Fruit fly (Drosophila melanogaster) whole organism, embryonic: ENCODE measurements around the gene Blm.

Source experiments
- Ada2b ChIP-seq: fragments of 200-800 bp; sonication (Bioruptor generic); IDR thresholded peaks from 2 replicates; pipeline ENCODE4 v1.3.6; 2022; ENCODE audit warnings: missing biosample characterization, missing genetic modification characterization
- Adf1 ChIP-seq: fragments of 200-800 bp; sonication (Bioruptor generic); IDR thresholded peaks from 2 replicates; pipeline ENCODE4 v1.3.6; 2022; ENCODE audit warnings: missing biosample characterization, missing genetic modification characterization
- Aef1 ChIP-seq: fragments of 200-800 bp; sonication (Bioruptor generic); IDR thresholded peaks from 3 replicates; pipeline ENCODE4 v1.3.6; 2022; ENCODE audit warnings: missing biosample characterization, missing genetic modification characterization
- CG10543 ChIP-seq: fragments of 200-800 bp; sonication (Bioruptor generic); optimal IDR thresholded peaks from 3 replicates; lab custom pipeline; 2017; ENCODE audit warnings: missing biosample characterization, mild to moderate bottlenecking, missing genetic modification characterization, moderate library complexity
- CG10959 ChIP-seq: fragments of 200-800 bp; sonication (Bioruptor generic); IDR thresholded peaks from 2 replicates; pipeline ENCODE4 v1.3.6; 2022; ENCODE audit warnings: missing biosample characterization, missing genetic modification characterization
- CG11723 ChIP-seq: fragments of 200-800 bp; sonication (Bioruptor generic); optimal IDR thresholded peaks from 2 replicates; lab custom pipeline; 2017; ENCODE audit warnings: missing biosample characterization, mild to moderate bottlenecking, missing genetic modification characterization
- CG12155 ChIP-seq: fragments of 200-800 bp; sonication (Bioruptor generic); optimal IDR thresholded peaks from 3 replicates; lab custom pipeline; 2016; ENCODE audit warnings: missing biosample characterization, missing genetic modification characterization
- CG12299 ChIP-seq: fragments of 200-800 bp; sonication (Bioruptor generic); optimal IDR thresholded peaks from 2 replicates; lab custom pipeline; 2018; ENCODE audit warnings: missing biosample characterization, mild to moderate bottlenecking, missing genetic modification characterization
- CG12942 ChIP-seq: fragments of 200-800 bp; sonication (Bioruptor generic); optimal IDR thresholded peaks from 3 replicates; lab custom pipeline; 2016; ENCODE audit warnings: missing biosample characterization, missing genetic modification characterization
- CG13123 ChIP-seq: fragments of 200-800 bp; sonication (Bioruptor generic); optimal IDR thresholded peaks from 2 replicates; lab custom pipeline; 2016; ENCODE audit warnings: missing biosample characterization, missing genetic modification characterization
- CG13296 ChIP-seq: fragments of 200-800 bp; sonication (Bioruptor generic); optimal IDR thresholded peaks from 3 replicates; lab custom pipeline; 2018; ENCODE audit warnings: missing biosample characterization, mild to moderate bottlenecking, missing genetic modification characterization
- CG14014 ChIP-seq: fragments of 200-800 bp; sonication (Bioruptor generic); IDR thresholded peaks from 2 replicates; pipeline ENCODE4 v1.3.6; 2022; ENCODE audit warnings: missing biosample characterization, missing genetic modification characterization
- CG14860 ChIP-seq: fragments of 200-800 bp; sonication (Bioruptor generic); IDR thresholded peaks from 3 replicates; pipeline ENCODE4 v1.3.6; 2022; ENCODE audit warnings: missing biosample characterization, missing genetic modification characterization; ENCODE audit not compliant: partially characterized antibody
- CG16813 ChIP-seq: fragments of 200-800 bp; sonication (Bioruptor generic); IDR thresholded peaks from 3 replicates; pipeline ENCODE4 v1.3.6; 2022; ENCODE audit warnings: missing biosample characterization, missing genetic modification characterization; ENCODE audit not compliant: partially characterized antibody
- CG33213 ChIP-seq: fragments of 200-800 bp; sonication (Bioruptor generic); optimal IDR thresholded peaks from 3 replicates; lab custom pipeline; 2016; ENCODE audit warnings: missing biosample characterization, missing genetic modification characterization
- CG4360 ChIP-seq: fragments of 200-800 bp; sonication (Bioruptor generic); IDR thresholded peaks from 2 replicates; pipeline ENCODE4 v1.3.6; 2022; ENCODE audit warnings: missing biosample characterization, missing genetic modification characterization
- CG6689 ChIP-seq: fragments of 200-800 bp; sonication (Bioruptor generic); IDR thresholded peaks from 2 replicates; pipeline ENCODE4 v1.3.6; 2022; ENCODE audit warnings: missing biosample characterization, missing genetic modification characterization
- CG6854 ChIP-seq: fragments of 200-800 bp; sonication (Bioruptor generic); optimal IDR thresholded peaks from 3 replicates; lab custom pipeline; 2017; ENCODE audit warnings: missing biosample characterization, mild to moderate bottlenecking, missing genetic modification characterization
- CG7271 ChIP-seq: fragments of 200-800 bp; sonication (Bioruptor generic); optimal IDR thresholded peaks from 2 replicates; lab custom pipeline; 2018; ENCODE audit warnings: missing biosample characterization, mild to moderate bottlenecking, missing genetic modification characterization, moderate library complexity
- CG8290 ChIP-seq, 3 experiments: fragments of 200-800 bp; sonication (Bioruptor generic); optimal IDR thresholded peaks; 2 replicates each; lab custom pipeline; 2016 to 2019; ENCODE audit warnings: missing biosample characterization in 3 of 3, missing genetic modification characterization in 3 of 3, mild to moderate bottlenecking in 2 of 3, moderate library complexity in 1 of 3
- CG8359 ChIP-seq: fragments of 200-800 bp; sonication (Bioruptor generic); optimal IDR thresholded peaks from 2 replicates; lab custom pipeline; 2017; ENCODE audit warnings: missing biosample characterization, mild to moderate bottlenecking, missing genetic modification characterization, borderline replicate concordance
- CG8388 ChIP-seq: fragments of 200-800 bp; sonication (Bioruptor generic); optimal IDR thresholded peaks from 2 replicates; lab custom pipeline; 2019; ENCODE audit warnings: missing biosample characterization, mild to moderate bottlenecking, missing genetic modification characterization, moderate library complexity
- Dll ChIP-seq: fragments of 200-800 bp; sonication (Bioruptor generic); IDR thresholded peaks from 4 replicates; pipeline ENCODE4 v1.3.6; 2022; ENCODE audit warnings: missing biosample characterization, missing genetic modification characterization; ENCODE audit not compliant: partially characterized antibody
- Dref ChIP-seq: fragments of 200-800 bp; sonication (Bioruptor generic); IDR thresholded peaks from 2 replicates; pipeline ENCODE4 v1.3.6; 2022; ENCODE audit warnings: missing biosample characterization, missing genetic modification characterization
- E2f1 ChIP-seq: fragments of 200-800 bp; sonication (Bioruptor generic); IDR thresholded peaks from 2 replicates; pipeline ENCODE4 v1.3.6; 2022; ENCODE audit warnings: missing biosample characterization, missing genetic modification characterization
- Hey ChIP-seq: fragments of 200-800 bp; sonication (Bioruptor generic); optimal IDR thresholded peaks from 3 replicates; lab custom pipeline; 2018; ENCODE audit warnings: missing biosample characterization, mild to moderate bottlenecking, missing genetic modification characterization
- Hr51 ChIP-seq, 2 experiments: fragments of 200-800 bp; sonication (Bioruptor generic); optimal IDR thresholded peaks; 2 replicates in 1 of 2; 3 replicates in 1 of 2; lab custom pipeline; 2016 to 2018; ENCODE audit warnings: missing biosample characterization in 2 of 2, missing genetic modification characterization in 2 of 2, mild to moderate bottlenecking in 1 of 2, moderate library complexity in 1 of 2
- MBD-R2 ChIP-seq: fragments of 200-800 bp; sonication (Bioruptor generic); IDR thresholded peaks from 2 replicates; pipeline ENCODE4 v1.3.6; 2022; ENCODE audit warnings: missing biosample characterization, missing genetic modification characterization
- Med ChIP-seq: fragments of 200-800 bp; sonication (Bioruptor generic); peaks from one replicate; lab custom pipeline; 2016; ENCODE audit warnings: missing biosample characterization, missing genetic modification characterization, mild to moderate bottlenecking, inconsistent platforms, moderate library complexity
- NFAT ChIP-seq: fragments of 200-800 bp; sonication (Bioruptor generic); IDR thresholded peaks from 2 replicates; pipeline ENCODE4 v1.3.6; 2022; ENCODE audit warnings: missing biosample characterization, missing genetic modification characterization
- Nf-YB ChIP-seq: fragments of 200-800 bp; sonication (Bioruptor generic); optimal IDR thresholded peaks from 3 replicates; lab custom pipeline; 2019; ENCODE audit warnings: missing biosample characterization, mild to moderate bottlenecking, missing genetic modification characterization, moderate library complexity
- Oaz ChIP-seq: fragments of 200-800 bp; sonication (Bioruptor generic); IDR thresholded peaks from 2 replicates; pipeline ENCODE4 v1.3.6; 2022; ENCODE audit warnings: missing biosample characterization, missing genetic modification characterization
- Tbp ChIP-seq: fragments of >200 bp; optimal IDR thresholded peaks from 2 replicates; lab custom pipeline; 2018; ENCODE audit warnings: missing biosample characterization, missing genetic modification characterization
- aop ChIP-seq: fragments of 200-800 bp; sonication (Bioruptor generic); IDR thresholded peaks from 2 replicates; pipeline ENCODE4 v1.3.6; 2022; ENCODE audit warnings: missing biosample characterization, missing genetic modification characterization
- bigmax ChIP-seq: fragments of 200-800 bp; sonication (Bioruptor generic); optimal IDR thresholded peaks from 2 replicates; lab custom pipeline; 2018; ENCODE audit warnings: missing biosample characterization, mild to moderate bottlenecking, missing genetic modification characterization
- croc ChIP-seq: fragments of 200-800 bp; sonication (Bioruptor generic); conservative IDR thresholded peaks from 3 replicates; pipeline ENCODE4 v1.3.6; 2022; ENCODE audit warnings: missing biosample characterization, missing genetic modification characterization
- grau ChIP-seq: fragments of 200-800 bp; optimal IDR thresholded peaks from 3 replicates; lab custom pipeline; 2019; ENCODE audit warnings: missing biosample characterization, mild to moderate bottlenecking, missing genetic modification characterization, moderate library complexity
- grn ChIP-seq: fragments of 200-800 bp; sonication (Bioruptor generic); optimal IDR thresholded peaks from 3 replicates; lab custom pipeline; 2017; ENCODE audit warnings: missing biosample characterization, missing genetic modification characterization
- ham ChIP-seq: fragments of 200-800 bp; sonication (Bioruptor generic); IDR thresholded peaks from 2 replicates; pipeline ENCODE4 v1.3.6; 2022; ENCODE audit warnings: missing biosample characterization, missing genetic modification characterization
- jumu ChIP-seq: fragments of 200-800 bp; sonication (Bioruptor generic); optimal IDR thresholded peaks from 3 replicates; lab custom pipeline; 2016; ENCODE audit warnings: missing biosample characterization, missing genetic modification characterization
- kah ChIP-seq: fragments of 200-800 bp; sonication (Bioruptor generic); optimal IDR thresholded peaks from 2 replicates; lab custom pipeline; 2018; ENCODE audit warnings: missing biosample characterization, mild to moderate bottlenecking, missing genetic modification characterization
- lov ChIP-seq, 2 experiments: fragments of 200-800 bp in 1 of 2; fragments of >200 bp in 1 of 2; sonication (Bioruptor generic) in 1 of 2; IDR thresholded peaks in 1 of 2; optimal IDR thresholded peaks in 1 of 2; 2 replicates in 1 of 2; 3 replicates in 1 of 2; pipeline versions ENCODE4 v1.3.6 to Lab custom; 2017 to 2022; ENCODE audit warnings: missing biosample characterization in 1 of 2, missing genetic modification characterization in 1 of 2
- maf-S ChIP-seq: fragments of 200-800 bp; sonication (Bioruptor generic); optimal IDR thresholded peaks from 2 replicates; lab custom pipeline; 2016; ENCODE audit warnings: missing biosample characterization, missing genetic modification characterization
- mam ChIP-seq: fragments of 200-800 bp; sonication (Bioruptor generic); optimal IDR thresholded peaks from 3 replicates; lab custom pipeline; 2016; ENCODE audit warnings: missing biosample characterization, missing genetic modification characterization
- phol ChIP-seq: fragments of 200-800 bp; sonication (Bioruptor generic); optimal IDR thresholded peaks from 3 replicates; lab custom pipeline; 2018; ENCODE audit warnings: missing biosample characterization, mild to moderate bottlenecking, missing genetic modification characterization, moderate library complexity
- pnt ChIP-seq: fragments of 200-800 bp; sonication (Bioruptor generic); optimal IDR thresholded peaks from 3 replicates; lab custom pipeline; 2016; ENCODE audit warnings: missing biosample characterization, missing genetic modification characterization
- rib ChIP-seq: fragments of 200-800 bp; sonication (Bioruptor generic); IDR thresholded peaks from 2 replicates; pipeline ENCODE4 v1.3.6; 2022; ENCODE audit warnings: missing biosample characterization, missing genetic modification characterization
- sqz ChIP-seq: fragments of 200-800 bp; sonication (Bioruptor generic); optimal IDR thresholded peaks from 3 replicates; lab custom pipeline; 2018; ENCODE audit warnings: missing biosample characterization, mild to moderate bottlenecking, missing genetic modification characterization
- tll ChIP-seq, 2 experiments: fragments of 200-800 bp in 1 of 2; fragments of >200 bp in 1 of 2; sonication (Bioruptor generic) in 1 of 2; optimal IDR thresholded peaks; 2 replicates each; lab custom pipeline; 2017 to 2019; ENCODE audit warnings: missing biosample characterization in 2 of 2, missing genetic modification characterization in 2 of 2, mild to moderate bottlenecking in 1 of 2, moderate library complexity in 1 of 2
- trh ChIP-seq: fragments of 200-800 bp; sonication (Bioruptor generic); optimal IDR thresholded peaks from 2 replicates; lab custom pipeline; 2016; ENCODE audit warnings: missing biosample characterization, missing genetic modification characterization

The Blm gene

DNA sequence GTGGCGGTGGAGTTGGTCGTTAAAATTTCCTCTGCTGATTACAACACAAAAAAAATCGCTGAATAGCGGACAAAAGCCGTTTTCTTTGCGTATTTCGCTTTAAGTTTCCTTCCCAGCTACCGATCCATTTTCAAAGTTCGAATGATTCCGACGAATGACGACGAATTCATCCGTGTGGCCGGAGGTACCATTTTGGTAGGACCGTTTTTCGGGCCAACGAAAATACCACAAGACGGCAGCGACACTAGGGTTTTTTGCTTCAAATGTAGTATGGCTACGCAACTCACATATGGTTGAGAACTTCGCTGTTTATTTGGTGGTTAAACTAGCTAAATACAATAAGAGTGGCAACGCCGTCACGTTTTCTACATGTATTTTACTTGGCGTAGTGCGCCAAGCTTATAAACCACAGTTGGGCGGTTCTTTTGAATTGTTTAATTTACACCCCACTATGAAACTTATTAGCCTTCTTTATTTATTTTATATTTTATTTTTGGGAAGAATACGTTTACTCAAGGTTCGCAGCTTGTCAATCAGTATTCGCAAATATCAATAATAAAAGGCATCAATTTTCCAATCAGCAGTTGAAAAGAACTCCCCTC lies 22.8 kb upstream of the Blm start, which contains the start of gene Lk6 (continued):
- no peak for TF ChIP-seq NFAT (GFP tag; lab: Robert Waterston, UW)
- peak; percentile 54 for TF ChIP-seq CG12299 (tag; lab: Kevin White, UChicago)
- TF ChIP-seq ham: no peak
- no peak for TF ChIP-seq trh (GFP tag; lab: Kevin White, UChicago)
- no peak for TF ChIP-seq rib (GFP tag; lab: Robert Waterston, UW)
- no peak for TF ChIP-seq CG6689 (GFP tag; lab: Robert Waterston, UW)
- TF ChIP-seq Dll (GFP tag; lab: Robert Waterston, UW): no peak
- TF ChIP-seq mam (GFP tag; lab: Kevin White, UChicago): no peak
- TF ChIP-seq E2f1 (GFP tag; lab: Robert Waterston, UW): no peak
- TF ChIP-seq grn (GFP tag; lab: Kevin White, UChicago): no peak
- peak; percentile 7 for TF ChIP-seq pnt
- peak; percentile 54 for TF ChIP-seq grau
- TF ChIP-seq croc (GFP tag; lab: Robert Waterston, UW): no peak
- no peak for TF ChIP-seq Ada2b (GFP tag; lab: Robert Waterston, UW)
- peak; percentile 60 for TF ChIP-seq CG6854 (GFP tag; lab: Kevin White, UChicago)
- TF ChIP-seq CG12942 (GFP tag; lab: Kevin White, UChicago): no peak
- TF ChIP-seq Adf1 (GFP tag; lab: Robert Waterston, UW): no peak
- TF ChIP-seq CG13296 (GFP tag; lab: Kevin White, UChicago): peak; percentile 73
- no peak for TF ChIP-seq CG10959
- no peak for TF ChIP-seq Tbp (GFP tag; lab: Kevin White, UChicago)
- TF ChIP-seq CG8388 (GFP tag; lab: Kevin White, UChicago): no peak
- no peak for TF ChIP-seq Oaz
- no peak for TF ChIP-seq tll (GFP tag; optimal IDR thresholded peaks at IDR 0.05; lab: Kevin White, UChicago)
- TF ChIP-seq aop (GFP tag; lab: Robert Waterston, UW): no peak
- TF ChIP-seq CG8290 (GFP tag; optimal IDR thresholded peaks at IDR 0.05; lab: Kevin White, UChicago): peak; percentile 60
- peak; percentile 23 to 90 for TF ChIP-seq CG8290 (tag; optimal IDR thresholded peaks at IDR 0.05; lab: Kevin White, UChicago)
- peak; percentile 88 for TF ChIP-seq sqz (GFP tag; lab: Kevin White, UChicago)
- TF ChIP-seq Aef1 (GFP tag; lab: Robert Waterston, UW): no peak
- TF ChIP-seq CG33213 (GFP tag; lab: Kevin White, UChicago): peak; percentile 93
- peak; percentile 96 for TF ChIP-seq Med (GFP tag; lab: Kevin White, UChicago)
- no peak for TF ChIP-seq lov (optimal IDR thresholded peaks at IDR 0.05; lab: Kevin White, UChicago)
- no peak for TF ChIP-seq lov (GFP tag; IDR thresholded peaks at IDR 0.05; lab: Robert Waterston, UW)
- TF ChIP-seq jumu (GFP tag; lab: Kevin White, UChicago): no peak
- TF ChIP-seq MBD-R2 (GFP tag; lab: Robert Waterston, UW): no peak
- TF ChIP-seq phol (tag; lab: Kevin White, UChicago): peak; percentile 88
- no peak for TF ChIP-seq maf-S
- TF ChIP-seq CG14860 (GFP tag; lab: Robert Waterston, UW): no peak
- TF ChIP-seq CG10543: peak; percentile 82
- TF ChIP-seq Hr51 (GFP tag; optimal IDR thresholded peaks at IDR 0.05; lab: Kevin White, UChicago): peak; percentile 28 to 55
- TF ChIP-seq CG7271 (tag; lab: Kevin White, UChicago): no peak
- no peak for TF ChIP-seq CG14014 (GFP tag; lab: Robert Waterston, UW)
- TF ChIP-seq CG16813: no peak
- peak; percentile 48 for TF ChIP-seq bigmax (GFP tag; lab: Kevin White, UChicago)
- TF ChIP-seq CG8359 (GFP tag; lab: Kevin White, UChicago): no peak
- peak; percentile 39 for TF ChIP-seq Nf-YB (GFP tag; lab: Kevin White, UChicago)
- TF ChIP-seq kah (GFP tag; lab: Kevin White, UChicago): no peak
- no peak for TF ChIP-seq CG11723 (GFP tag; lab: Kevin White, UChicago)
- no peak for TF ChIP-seq Hey (tag; lab: Kevin White, UChicago)
- TF ChIP-seq CG12155: peak; percentile 54
- TF ChIP-seq CG4360: no peak
- no peak for TF ChIP-seq Dref
- no peak for TF ChIP-seq CG13123 (GFP tag; lab: Kevin White, UChicago)
